Fruit fly (Drosophila melanogaster) whole organism, embryonic: ENCODE data around the gene Cyp40.

Experiments used
- CG13287 ChIP-seq: fragments of 200-800 bp; sonication (Bioruptor generic); IDR thresholded peaks from 2 replicates; pipeline ENCODE4 v1.3.6; 2022; ENCODE audit warnings: missing biosample characterization, missing genetic modification characterization; ENCODE audit not compliant: partially characterized antibody
- CG2120 ChIP-seq: fragments of 200-800 bp; sonication (Bioruptor generic); optimal IDR thresholded peaks from 3 replicates; lab custom pipeline; 2016; ENCODE audit warnings: missing biosample characterization, missing genetic modification characterization
- CG3995 ChIP-seq: fragments of 200-800 bp; sonication (Bioruptor generic); optimal IDR thresholded peaks from 3 replicates; lab custom pipeline; 2016; ENCODE audit warnings: missing biosample characterization, missing genetic modification characterization
- CG6272 ChIP-seq: fragments of 200-800 bp; sonication (Bioruptor generic); IDR thresholded peaks from 2 replicates; pipeline ENCODE4 v1.3.6; 2022; ENCODE audit warnings: missing biosample characterization, missing genetic modification characterization
- ap ChIP-seq: fragments of 200-800 bp; sonication (Bioruptor generic); IDR thresholded peaks from 2 replicates; pipeline ENCODE4 v1.3.6; 2022; ENCODE audit warnings: missing biosample characterization, missing genetic modification characterization
- lilli ChIP-seq: fragments of 200-800 bp; sonication (Bioruptor generic); optimal IDR thresholded peaks from 3 replicates; lab custom pipeline; 2016; ENCODE audit warnings: missing biosample characterization, missing genetic modification characterization
- otp ChIP-seq: fragments of 200-800 bp; sonication (Bioruptor generic); IDR thresholded peaks from 3 replicates; pipeline ENCODE4, ENCODE4 v1.3.6; 2022; ENCODE audit warnings: missing biosample characterization, missing genetic modification characterization
- sd ChIP-seq: fragments of 200-800 bp; sonication (Bioruptor generic); optimal IDR thresholded peaks from 3 replicates; lab custom pipeline; 2018; ENCODE audit warnings: missing biosample characterization, mild to moderate bottlenecking, missing genetic modification characterization, moderate library complexity

DNA sequence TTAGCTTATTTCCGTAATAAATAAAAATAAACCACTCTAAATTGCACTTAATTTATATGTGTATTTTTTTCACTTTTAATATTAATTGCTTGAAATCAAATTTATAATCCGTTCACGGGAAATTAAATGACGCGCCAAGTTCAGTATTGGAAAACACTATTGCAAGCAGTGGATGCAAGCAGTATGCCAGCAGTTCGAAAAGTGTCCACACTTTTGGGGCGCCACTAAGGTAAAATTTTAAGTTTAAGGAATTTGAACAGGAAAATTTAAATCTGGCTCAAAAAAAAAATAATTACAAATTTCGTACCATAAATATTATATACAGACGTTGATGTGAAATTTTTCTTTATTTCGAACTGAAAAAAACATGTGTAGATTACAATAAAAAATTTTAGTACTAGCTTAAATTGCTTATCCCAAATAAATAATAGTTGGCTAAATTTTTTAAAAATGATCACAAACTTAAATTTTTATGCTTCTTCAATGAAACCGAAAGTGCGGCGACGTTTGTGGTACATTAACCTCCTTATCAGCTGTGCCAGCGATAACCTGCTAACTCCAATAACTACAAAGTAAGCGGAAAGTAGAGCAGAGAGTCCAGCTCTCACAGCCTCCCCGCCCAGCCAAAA is 14.4 kb upstream of the Cyp40 start:
- TF ChIP-seq ap (GFP tag; lab: Robert Waterston, UW) (no peak), otp (no peak), CG6272 (no peak), CG13287 (GFP tag; lab: Robert Waterston, UW) (no peak), sd (tag; lab: Kevin White, UChicago) (no peak), lilli (no peak), CG2120 (GFP tag; lab: Kevin White, UChicago) (no peak), CG3995 (no peak)
